Fruit fly (Drosophila melanogaster): Measurements from ENCODE around the gene CG4619.

Gene CG4619

dm6 chr2L:9989846-9990506 is 51.3 kb downstream of the CG4619 start (continued):
- peak; percentile 44; the same call in 2 of the 3 replicates for TF ChIP-seq row (GFP tag; IDR thresholded peaks at IDR 0.05)
- peak; percentile 40 for TF ChIP-seq CG10267 (tag; optimal IDR thresholded peaks at IDR 0.05)
- peak; percentile 59 for TF ChIP-seq CG10979 (tag; optimal IDR thresholded peaks at IDR 0.05)
- TF ChIP-seq gsb-n (tag; optimal IDR thresholded peaks at IDR 0.05) = peak; percentile 45
- peak; percentile 55; the same call in 1 of the 2 replicates for TF ChIP-seq ara (GFP tag; IDR thresholded peaks at IDR 0.05)
- no peak for TF ChIP-seq CG8281 (tag; optimal IDR thresholded peaks at IDR 0.05)
- TF ChIP-seq CG10959 (GFP tag; IDR thresholded peaks at IDR 0.05) = peak; percentile 77
- TF ChIP-seq CG2712 (tag; optimal IDR thresholded peaks at IDR 0.05) = peak; percentile 66
- peak; percentile 44 for TF ChIP-seq CG12391 (tag; optimal IDR thresholded peaks at IDR 0.05)
- peak; percentile 27 for TF ChIP-seq Nf-YB (GFP tag; optimal IDR thresholded peaks at IDR 0.05)
- peak in 1 of 3 experiments; percentile 66 for TF ChIP-seq lola (GFP tag; optimal IDR thresholded peaks at IDR 0.05)
- 0 out of 3 replicates have a peak, but pooled peaks have one; percentile 25 for TF ChIP-seq CG17361 (GFP tag; IDR thresholded peaks at IDR 0.05)
- peak; percentile 14; the same call in 1 of the 2 replicates for TF ChIP-seq CG8765 (GFP tag; IDR thresholded peaks at IDR 0.05)
- TF ChIP-seq lab (GFP tag; optimal IDR thresholded peaks at IDR 0.05) = no peak
- TF ChIP-seq CG17829 (tag; optimal IDR thresholded peaks at IDR 0.05) = peak; percentile 65
- TF ChIP-seq ac (GFP tag; optimal IDR thresholded peaks at IDR 0.05) = peak; percentile 95
- TF ChIP-seq gem (tag; optimal IDR thresholded peaks at IDR 0.05) = peak; percentile 48
- peak; percentile 80 for TF ChIP-seq dmrt11E (tag; optimal IDR thresholded peaks at IDR 0.05)
- TF ChIP-seq Xrp1 (GFP tag; IDR thresholded peaks at IDR 0.05) = peak; percentile 73
- no peak for TF ChIP-seq pnt (GFP tag; optimal IDR thresholded peaks at IDR 0.05)
- no peak for TF ChIP-seq lov (optimal IDR thresholded peaks at IDR 0.05)
- peak; percentile 67; the same call in 1 of the 3 replicates for TF ChIP-seq lov (GFP tag; IDR thresholded peaks at IDR 0.05)
- no peak for TF ChIP-seq trem (tag; optimal IDR thresholded peaks at IDR 0.05)
- peak in 1 of 2 experiments; percentile 15 for TF ChIP-seq chif (GFP tag; optimal IDR thresholded peaks at IDR 0.05)
- TF ChIP-seq tll (GFP tag; optimal IDR thresholded peaks at IDR 0.05) = no peak
- TF ChIP-seq Rx (GFP tag; IDR thresholded peaks at IDR 0.05) = no peak
- no peak for TF ChIP-seq Jarid2 (GFP tag; optimal IDR thresholded peaks at IDR 0.05)
